Fruit fly (Drosophila melanogaster) whole organism, adult: ENCODE results near the gene Smyd3.

Source experiments
- CG11617 ChIP-seq: fragments of 200-800 bp; sonication (Bioruptor generic); optimal IDR thresholded peaks from 2 replicates; lab custom pipeline; 2017; ENCODE audit warnings: mild to moderate bottlenecking, missing biosample characterization, missing genetic modification reagents, missing genetic modification characterization
- CG14711 ChIP-seq: fragments of 200-800 bp; sonication (Bioruptor generic); optimal IDR thresholded peaks from 2 replicates; lab custom pipeline; 2018; ENCODE audit warnings: missing biosample characterization, mild to moderate bottlenecking, missing genetic modification characterization, moderate library complexity
- CG1620 ChIP-seq: fragments of 200-800 bp; sonication (Bioruptor generic); optimal IDR thresholded peaks from 2 replicates; lab custom pipeline; 2016; ENCODE audit warnings: missing biosample characterization, missing genetic modification characterization
- CG33017 ChIP-seq: fragments of 200-800 bp; sonication (Bioruptor generic); optimal IDR thresholded peaks from 2 replicates; lab custom pipeline; 2018; ENCODE audit warnings: missing biosample characterization, mild to moderate bottlenecking, missing genetic modification characterization, moderate library complexity
- kay ChIP-seq: fragments of 200-800 bp; sonication (Bioruptor generic); peaks from one replicate; lab custom pipeline; 2016; ENCODE audit warnings: missing biosample characterization, missing genetic modification characterization, borderline replicate concordance
- toe ChIP-seq: fragments of 200-800 bp; sonication (Bioruptor generic); optimal IDR thresholded peaks from 2 replicates; lab custom pipeline; 2016; ENCODE audit warnings: missing biosample characterization, missing genetic modification characterization

- peak; percentile 68 for TF ChIP-seq kay (GFP tag; lab: Kevin White, UChicago)
- TF ChIP-seq CG33017 (tag; lab: Kevin White, UChicago), result no peak
- TF ChIP-seq toe (GFP tag; lab: Kevin White, UChicago), result no peak
- TF ChIP-seq CG11617, result no peak
- no peak for TF ChIP-seq CG14711
- TF ChIP-seq CG1620 (GFP tag; lab: Kevin White, UChicago), result no peak
Measured at dm6 chrX:2657220-2657619, 48.5 kb upstream of the Smyd3 start.
